Fruit fly (Drosophila melanogaster): Measurements from ENCODE around the gene CG15525.

DNA sequence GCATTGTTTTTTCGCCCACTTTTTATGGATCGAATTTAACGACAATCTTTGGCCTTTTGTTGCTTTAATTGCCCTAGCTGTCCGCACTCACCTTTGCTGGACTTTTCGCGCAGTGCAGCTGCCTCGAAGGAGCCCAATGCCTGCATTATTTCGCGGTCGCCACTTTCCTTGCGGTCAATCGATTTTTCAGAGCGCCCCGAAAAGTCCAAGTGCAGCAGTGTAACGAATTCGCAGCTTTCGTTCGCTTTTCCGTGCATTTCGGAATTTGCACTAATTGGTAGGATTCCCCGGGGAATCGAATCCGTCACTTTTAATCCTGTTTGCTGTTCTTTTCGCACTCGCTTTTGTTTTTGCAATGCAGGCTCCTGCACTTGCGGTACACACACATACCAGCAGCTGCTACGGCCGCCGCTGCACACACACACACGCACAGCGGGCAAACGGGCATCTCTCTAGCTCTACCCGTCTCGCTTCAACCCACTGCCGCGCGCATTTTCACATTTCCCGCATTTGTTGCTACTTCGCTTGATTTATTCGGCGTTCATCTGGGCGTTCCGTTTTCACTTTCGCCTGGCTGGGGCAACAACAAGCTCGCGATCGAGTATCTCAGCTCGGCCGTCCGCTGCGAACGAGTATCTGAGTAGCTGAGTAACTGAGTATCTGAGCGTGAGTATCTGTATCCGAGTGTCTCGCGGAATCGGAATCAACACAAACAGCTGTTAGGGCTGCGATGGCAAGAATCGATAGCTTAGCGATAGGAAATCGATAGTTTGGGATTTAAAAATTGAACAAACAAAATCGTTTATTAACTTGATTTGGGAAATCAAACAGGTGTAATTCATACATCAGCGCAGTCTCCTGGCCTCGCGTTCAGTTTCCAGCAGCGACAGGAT lies 24.3 kb upstream of the CG15525 start, which contains the start of gene Mgat2:
- TF ChIP-seq scrt (GFP tag; optimal IDR thresholded peaks at IDR 0.05) (peak; percentile 32), NC2β (GFP tag; optimal IDR thresholded peaks at IDR 0.05) (peak; percentile 41), Drgx (GFP tag; IDR thresholded peaks at IDR 0.05) (peak; percentile 46), Blimp-1 (GFP tag; optimal IDR thresholded peaks at IDR 0.05) (peak; percentile 100), Ptx1 (GFP tag; IDR thresholded peaks at IDR 0.05) (no peak)
